Fruit fly (Drosophila melanogaster) whole organism, pupa: ENCODE data around the gene Elys.

ENCODE experiments used
- CG10348 ChIP-seq: fragments of 200-800 bp; sonication (Bioruptor generic); IDR thresholded peaks from 2 replicates; pipeline ENCODE4 v1.3.6; 2022; ENCODE audit warnings: missing biosample characterization, missing genetic modification characterization
- CG13204 ChIP-seq: fragments of 200-800 bp; sonication (Bioruptor generic); optimal IDR thresholded peaks from 2 replicates; lab custom pipeline; 2018; ENCODE audit warnings: missing biosample characterization, mild to moderate bottlenecking, missing genetic modification characterization, moderate library complexity
- CG17806 ChIP-seq: fragments of 200-800 bp; sonication (Bioruptor generic); optimal IDR thresholded peaks from 2 replicates; lab custom pipeline; 2018; ENCODE audit warnings: missing biosample characterization, mild to moderate bottlenecking, missing genetic modification characterization, moderate library complexity
- CG32121 ChIP-seq: fragments of 200-800 bp; sonication (Bioruptor generic); IDR thresholded peaks from 2 replicates; pipeline ENCODE4 v1.3.6; 2022; ENCODE audit warnings: missing biosample characterization, missing genetic modification characterization
- CG34367 ChIP-seq: fragments of 200-800 bp; sonication (Bioruptor generic); optimal IDR thresholded peaks from 2 replicates; lab custom pipeline; 2018; ENCODE audit warnings: missing biosample characterization, mild to moderate bottlenecking, missing genetic modification characterization
- CG8159 ChIP-seq: fragments of 200-800 bp; sonication (Bioruptor generic); optimal IDR thresholded peaks from 3 replicates; lab custom pipeline; 2018; ENCODE audit warnings: missing biosample characterization, mild to moderate bottlenecking, missing genetic modification characterization, moderate library complexity
- CG9948 ChIP-seq: fragments of 200-800 bp; sonication (Bioruptor generic); optimal IDR thresholded peaks from 2 replicates; lab custom pipeline; 2018; ENCODE audit warnings: missing biosample characterization, mild to moderate bottlenecking, missing genetic modification characterization, moderate library complexity
- D1 ChIP-seq: fragments of 200-800 bp; sonication (Bioruptor generic); optimal IDR thresholded peaks from 2 replicates; lab custom pipeline; 2018; ENCODE audit warnings: missing biosample characterization, mild to moderate bottlenecking, missing genetic modification characterization, moderate library complexity
- EcR ChIP-seq: fragments of 200-800 bp; sonication (Bioruptor generic); optimal IDR thresholded peaks from 3 replicates; lab custom pipeline; 2019; ENCODE audit warnings: missing biosample characterization, missing genetic modification characterization, mild to moderate bottlenecking, moderate library complexity, missing genetic modification reagents
- Pif1A ChIP-seq: fragments of 200-800 bp; sonication (Bioruptor generic); optimal IDR thresholded peaks from 3 replicates; lab custom pipeline; 2016; ENCODE audit warnings: missing biosample characterization, missing genetic modification characterization
- Pif1B ChIP-seq: fragments of 200-800 bp; sonication (Bioruptor generic); optimal IDR thresholded peaks from 3 replicates; lab custom pipeline; 2016; ENCODE audit warnings: missing biosample characterization, missing genetic modification characterization
- fd96Ca ChIP-seq: fragments of 200-800 bp; sonication (Bioruptor generic); IDR thresholded peaks from 3 replicates; pipeline ENCODE4 v1.3.6; 2022; ENCODE audit warnings: missing biosample characterization, missing genetic modification characterization
- gl ChIP-seq: fragments of 200-800 bp; sonication (Bioruptor generic); optimal IDR thresholded peaks from 2 replicates; lab custom pipeline; 2018; ENCODE audit warnings: missing biosample characterization, mild to moderate bottlenecking, missing genetic modification characterization
- rn ChIP-seq: fragments of 200-800 bp; sonication (Bioruptor generic); IDR thresholded peaks from 2 replicates; pipeline ENCODE4 v1.3.6; 2022; ENCODE audit warnings: missing biosample characterization, missing genetic modification characterization

dm6 chrX:19667444-19668104, 15.5 kb downstream of the Elys start:
- TF ChIP-seq Pif1A (GFP tag; lab: Kevin White, UChicago) (no peak), CG8159 (tag; lab: Kevin White, UChicago) (no peak), D1 (no peak), CG13204 (no peak), CG34367 (tag; lab: Kevin White, UChicago) (no peak), CG17806 (tag; lab: Kevin White, UChicago) (no peak), EcR (no peak), CG10348 (GFP tag; lab: Robert Waterston, UW) (no peak), CG32121 (GFP tag; lab: Robert Waterston, UW) (no peak), gl (tag; lab: Kevin White, UChicago) (no peak), Pif1B (GFP tag; lab: Kevin White, UChicago) (no peak), rn (GFP tag; lab: Robert Waterston, UW) (no peak), CG9948 (tag; lab: Kevin White, UChicago) (no peak), fd96Ca (GFP tag; lab: Robert Waterston, UW) (no peak)
